Worm (Caenorhabditis elegans) whole organism, midembryonic: ENCODE data around the gene fbxc-54.

Source experiments
- T22C8.4 ChIP-seq: fragments of 200-800 bp; sonication (Bioruptor generic); IDR thresholded peaks from 2 replicates; pipeline ENCODE4 v1.3.6; 2022; ENCODE audit warnings: missing genetic modification characterization, missing compliant biosample characterization
- cog-1 ChIP-seq: sonication (generic microtip); optimal IDR thresholded peaks from 2 replicates; lab custom pipeline; 2016; ENCODE audit warnings: missing genetic modification characterization, missing compliant biosample characterization
- flt-1 ChIP-seq: fragments of 200-800 bp; sonication (Bioruptor generic); IDR thresholded peaks from 2 replicates; pipeline ENCODE4 v1.3.6; 2022; ENCODE audit warnings: missing genetic modification characterization, missing compliant biosample characterization
- klf-2 ChIP-seq: fragments of 200-800 bp; sonication (Bioruptor generic); conservative IDR thresholded peaks from 2 replicates; pipeline ENCODE4 v1.3.6; 2022; ENCODE audit warnings: missing genetic modification reagents, missing genetic modification characterization, missing compliant biosample characterization
- med-1 ChIP-seq: sonication (generic microtip); optimal IDR thresholded peaks from 2 replicates; lab custom pipeline; 2017; ENCODE audit warnings: missing genetic modification characterization, mild to moderate bottlenecking, missing compliant biosample characterization, antibody characterized with exemption, missing genetic modification reagents; ENCODE audit not compliant: insufficient read depth
- ref-1 ChIP-seq: fragments of 200-800 bp; sonication (Bioruptor generic); conservative IDR thresholded peaks from 2 replicates; pipeline ENCODE4 v1.3.6; 2022; ENCODE audit warnings: missing genetic modification reagents, missing genetic modification characterization, missing compliant biosample characterization
- tab-1 ChIP-seq: fragments of 200-800 bp; sonication (Bioruptor generic); IDR thresholded peaks from 2 replicates; pipeline ENCODE4 v1.3.6; 2022; ENCODE audit warnings: missing genetic modification characterization, missing compliant biosample characterization
- ztf-23 ChIP-seq: fragments of 200-800 bp; sonication (Bioruptor generic); IDR thresholded peaks from 2 replicates; pipeline ENCODE4 v1.3.6; 2022; ENCODE audit warnings: missing genetic modification reagents, missing genetic modification characterization, missing compliant biosample characterization
- ztf-29 ChIP-seq: fragments of 200-800 bp; sonication (Bioruptor generic); IDR thresholded peaks from 2 replicates; pipeline ENCODE4 v1.3.6; 2022; ENCODE audit warnings: missing genetic modification reagents, missing genetic modification characterization, missing compliant biosample characterization

fbxc-54 gene

ce11 chrII:19238-19637, 12.3 kb upstream of the fbxc-54 start, which contains the start of gene gmeb-1:
TSS of gene gmeb-1 (plus strand) at chrII:19538.
- no peak for TF ChIP-seq T22C8.4 (GFP tag; lab: Robert Waterston, UW)
- TF ChIP-seq klf-2: no peak
- TF ChIP-seq ztf-23 (GFP tag; lab: Robert Waterston, UW): no peak
- no peak for TF ChIP-seq tab-1
- TF ChIP-seq med-1 (GFP tag; lab: Kevin White, UChicago): no peak
- no peak for TF ChIP-seq cog-1 (tag; lab: Kevin White, UChicago)
- no peak for TF ChIP-seq flt-1 (GFP tag; lab: Robert Waterston, UW)
- no peak for TF ChIP-seq ztf-29
- TF ChIP-seq ref-1: no peak

DNA sequence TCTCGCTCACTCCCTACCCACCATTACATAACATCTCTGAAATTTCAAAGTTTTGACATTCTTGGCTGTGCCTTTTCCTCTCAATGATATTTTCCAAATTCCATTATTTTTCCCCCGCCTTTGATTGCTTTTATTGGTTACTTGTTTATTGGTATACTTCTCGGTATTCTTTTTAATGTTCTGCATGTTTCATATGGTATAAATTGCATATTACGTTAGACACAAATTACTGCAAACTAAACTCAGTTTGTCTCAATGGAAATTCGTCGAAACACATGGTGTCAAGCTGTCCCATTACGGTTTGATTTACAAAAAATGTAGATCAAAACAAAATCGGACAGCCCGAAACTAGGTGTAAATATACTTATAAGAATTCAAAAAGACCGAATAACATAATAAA, 9.6 kb upstream of the fbxc-54 start:
- TF ChIP-seq cog-1 (tag; lab: Kevin White, UChicago) (no peak), med-1 (GFP tag; lab: Kevin White, UChicago) (no peak), tab-1 (no peak), ref-1 (no peak), klf-2 (no peak), T22C8.4 (GFP tag; lab: Robert Waterston, UW) (no peak), ztf-23 (GFP tag; lab: Robert Waterston, UW) (no peak), ztf-29 (no peak), flt-1 (GFP tag; lab: Robert Waterston, UW) (no peak)

ce11 chrII:23025-23424, 8.5 kb upstream of the fbxc-54 start, which contains the start of gene sqt-2:
TSS of gene sqt-2 (plus strand) at chrII:23325.
- TF ChIP-seq ztf-29 (no peak), T22C8.4 (GFP tag; lab: Robert Waterston, UW) (no peak), cog-1 (tag; lab: Kevin White, UChicago) (no peak), flt-1 (GFP tag; lab: Robert Waterston, UW) (no peak), ref-1 (no peak), tab-1 (no peak), med-1 (GFP tag; lab: Kevin White, UChicago) (no peak), ztf-23 (GFP tag; lab: Robert Waterston, UW) (no peak), klf-2 (no peak)

ce11 chrII:23739-24138, 7.8 kb upstream of the fbxc-54 start:
- TF ChIP-seq ztf-23 (GFP tag; lab: Robert Waterston, UW) (no peak), tab-1 (no peak), ztf-29 (no peak), med-1 (GFP tag; lab: Kevin White, UChicago) (no peak), flt-1 (GFP tag; lab: Robert Waterston, UW) (no peak), klf-2 (no peak), T22C8.4 (GFP tag; lab: Robert Waterston, UW) (no peak), cog-1 (tag; lab: Kevin White, UChicago) (no peak), ref-1 (no peak)

DNA sequence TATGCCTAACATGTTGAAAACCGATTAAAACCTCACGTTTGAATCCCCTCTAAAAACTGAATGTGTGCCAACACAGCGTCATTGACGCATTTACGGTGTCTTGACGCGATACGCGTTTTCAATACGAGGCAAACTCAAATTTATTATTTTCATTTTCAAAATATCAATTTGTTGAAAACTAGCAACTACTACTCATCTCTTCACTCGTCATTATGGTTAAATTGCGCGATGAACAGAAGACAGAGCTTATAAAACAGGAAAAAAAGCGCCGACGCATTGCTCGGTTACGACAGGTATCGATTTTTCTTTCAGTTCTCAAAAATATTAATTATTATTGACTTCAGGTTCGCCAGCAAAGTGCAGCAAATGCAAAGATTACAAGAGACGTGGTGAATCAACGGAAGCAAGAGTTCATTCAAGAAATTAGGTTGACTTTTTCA, 6.9 kb upstream of the fbxc-54 start, which contains the start of gene enee-1:
Gene enee-1 (plus strand): TSS at position 108 of the 440 bp plus-strand sequence.
- no peak for TF ChIP-seq tab-1
- TF ChIP-seq T22C8.4 (GFP tag; lab: Robert Waterston, UW): no peak
- 0 out of 2 replicates have a peak, but pooled peaks have one; percentile 56 for TF ChIP-seq ztf-23 (GFP tag; lab: Robert Waterston, UW)
- no peak for TF ChIP-seq ztf-29
- no peak for TF ChIP-seq med-1 (GFP tag; lab: Kevin White, UChicago)
- TF ChIP-seq ref-1: no peak
- peak; percentile 26 for TF ChIP-seq cog-1 (tag; lab: Kevin White, UChicago)

DNA sequence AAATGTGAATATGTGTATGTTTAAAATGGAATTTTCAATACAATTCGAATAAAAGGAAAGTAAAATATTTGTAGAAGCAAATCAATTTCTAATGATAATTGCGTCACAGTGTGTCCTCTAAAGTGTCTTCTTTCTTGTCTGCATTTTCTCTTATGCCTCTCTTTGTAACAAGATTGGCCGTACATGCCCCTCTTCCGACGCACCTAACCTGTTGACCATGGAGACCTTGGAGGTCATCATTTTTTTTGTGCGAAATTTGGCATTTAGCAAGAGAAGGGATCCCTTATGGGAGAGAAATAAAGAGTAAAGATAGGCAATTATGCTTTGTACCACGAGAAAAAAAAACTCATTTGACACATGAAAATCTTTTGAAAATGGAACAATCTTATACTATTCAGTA, 3.2 kb upstream of the fbxc-54 start, which contains the start of gene F23F1.4:
Gene F23F1.4 (minus strand): TSS at position 141 of the 400 bp plus-strand sequence.
- no peak for TF ChIP-seq cog-1 (tag; lab: Kevin White, UChicago)
- no peak for TF ChIP-seq flt-1 (GFP tag; lab: Robert Waterston, UW)
- no peak for TF ChIP-seq ztf-29
- TF ChIP-seq T22C8.4 (GFP tag; lab: Robert Waterston, UW): no peak
- no peak for TF ChIP-seq ztf-23 (GFP tag; lab: Robert Waterston, UW)
- TF ChIP-seq ref-1: no peak
- TF ChIP-seq klf-2: no peak

DNA sequence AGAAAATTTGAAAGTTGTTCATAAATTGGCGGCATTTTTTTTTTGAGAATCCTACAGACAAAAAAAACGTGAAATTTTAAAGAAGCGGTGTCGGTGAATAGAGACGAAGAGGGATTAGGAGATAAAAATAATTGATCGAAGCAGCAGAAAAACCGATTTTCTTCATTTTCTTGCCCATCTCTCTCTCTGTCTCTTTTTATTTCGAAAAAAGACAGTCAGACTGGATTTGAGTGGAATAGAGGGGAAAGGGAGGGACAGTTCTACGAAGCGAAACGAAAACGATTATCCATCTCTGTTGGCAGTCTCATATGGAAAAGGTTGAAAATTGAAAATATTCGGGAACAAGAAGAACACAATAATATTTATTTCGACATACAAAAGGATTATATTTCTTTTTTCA, 1.9 kb upstream of the fbxc-54 start:
- TF ChIP-seq klf-2: no peak
- no peak for TF ChIP-seq T22C8.4 (GFP tag; lab: Robert Waterston, UW)
- TF ChIP-seq med-1 (GFP tag; lab: Kevin White, UChicago): no peak
- TF ChIP-seq cog-1 (tag; lab: Kevin White, UChicago): no peak
- TF ChIP-seq tab-1: no peak

DNA sequence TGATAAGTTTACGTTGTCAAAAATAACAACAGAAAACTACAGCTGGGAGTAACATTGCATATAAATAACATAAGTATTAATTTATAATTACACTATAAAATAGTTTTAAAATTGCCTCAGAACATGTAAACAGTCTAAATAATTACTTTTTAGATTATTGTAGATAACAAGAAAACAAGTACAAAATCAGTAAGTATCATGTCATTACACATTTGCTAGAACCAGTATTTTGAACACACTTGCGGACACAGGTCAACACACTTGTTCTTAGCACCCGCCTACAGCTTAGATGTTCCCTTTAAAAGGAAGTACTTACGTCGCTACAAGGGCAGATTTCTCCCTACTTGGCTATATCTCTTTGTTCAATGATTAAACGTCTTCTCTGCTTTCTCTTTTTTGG, 2.4 kb downstream of the fbxc-54 start, which contains the start of gene F23F1.2:
Gene F23F1.2 (plus strand): TSS at position 301 of the 400 bp plus-strand sequence.
- TF ChIP-seq T22C8.4 (GFP tag; lab: Robert Waterston, UW): no peak

- no peak for TF ChIP-seq med-1 (GFP tag; lab: Kevin White, UChicago)
Measured at ce11 chrII:37213-37612, 5.7 kb downstream of the fbxc-54 start, which contains the start of gene F23F1.6. TSS of gene F23F1.6 (minus strand) at chrII:37313.

DNA sequence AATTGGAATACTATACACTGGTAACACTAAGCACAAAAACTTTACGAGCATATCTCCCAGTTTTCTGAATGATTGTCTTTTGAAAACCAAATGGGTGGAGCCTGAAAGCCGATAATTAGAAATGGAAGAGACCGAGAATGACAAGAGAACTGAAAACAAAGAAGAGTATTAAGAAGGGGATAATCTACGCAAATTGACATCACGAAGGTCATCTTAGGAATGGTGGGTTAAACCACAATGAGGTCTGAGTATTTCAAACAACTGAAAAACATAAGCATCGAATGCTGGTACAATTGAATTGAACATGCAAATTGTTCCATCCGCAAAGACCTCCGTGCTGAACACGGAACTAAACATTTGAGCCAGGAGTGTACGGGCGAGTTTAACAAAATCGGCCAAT, 7.9 kb downstream of the fbxc-54 start, which contains the start of gene spp-24:
Gene spp-24 (minus strand): TSS at position 101 of the 400 bp plus-strand sequence.
- TF ChIP-seq cog-1 (tag; lab: Kevin White, UChicago) (no peak), T22C8.4 (GFP tag; lab: Robert Waterston, UW) (no peak), ztf-29 (no peak), klf-2 (no peak)

DNA sequence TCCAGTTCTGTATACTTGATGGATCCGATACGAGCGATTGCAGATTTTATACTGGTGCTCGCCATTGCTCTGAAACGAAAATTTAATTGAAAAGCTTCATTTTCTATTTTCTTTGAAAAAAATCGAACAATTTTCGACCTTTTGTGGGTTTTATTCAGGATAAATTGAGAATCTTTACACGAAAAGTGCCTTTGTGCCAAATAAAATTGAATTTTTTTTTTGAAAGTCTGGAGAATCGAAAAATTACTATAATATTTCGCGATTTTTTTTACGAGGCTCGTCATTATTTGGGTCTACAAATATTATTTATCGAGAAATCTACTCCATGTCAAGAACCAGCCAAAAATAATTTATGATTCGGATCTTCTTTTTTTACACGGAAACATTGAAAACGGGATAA, 10.4 kb downstream of the fbxc-54 start, which contains the start of gene F23F1.10:
Gene F23F1.10 (minus strand): TSS at position 69 of the 400 bp plus-strand sequence.
- TF ChIP-seq ztf-29: no peak
